Fruit fly (Drosophila melanogaster) whole organism, wandering third instar larva: Measurements from ENCODE around the gene CG1324.

ENCODE experiments used
- Abd-B ChIP-seq: fragments of >200 bp; optimal IDR thresholded peaks from 2 replicates; lab custom pipeline; 2017; ENCODE audit warnings: missing biosample characterization, missing genetic modification characterization
- CG32264 ChIP-seq: fragments of 200-800 bp; sonication (Bioruptor generic); optimal IDR thresholded peaks from 2 replicates; lab custom pipeline; 2016; ENCODE audit warnings: missing biosample characterization, missing genetic modification characterization
- CrebA ChIP-seq: fragments of 200-800 bp; sonication (Bioruptor generic); optimal IDR thresholded peaks from 2 replicates; lab custom pipeline; 2016; ENCODE audit warnings: missing biosample characterization, mild to moderate bottlenecking, missing genetic modification characterization, borderline replicate concordance
- Dfd ChIP-seq: fragments of >200 bp; optimal IDR thresholded peaks from 2 replicates; lab custom pipeline; 2017; ENCODE audit warnings: missing biosample characterization, missing genetic modification characterization
- Dif ChIP-seq: fragments of 200-275, 200-300 bp; sonication (Bioruptor generic); optimal IDR thresholded peaks from 2 replicates; lab custom pipeline; 2018; ENCODE audit warnings: missing biosample characterization, missing genetic modification characterization; ENCODE audit not compliant: partially characterized antibody
- GATAd ChIP-seq: sonication (Bioruptor generic); optimal IDR thresholded peaks from 2 replicates; lab custom pipeline; 2016; ENCODE audit warnings: missing biosample characterization, missing genetic modification characterization
- HLH106 ChIP-seq: fragments of 200-800 bp; optimal IDR thresholded peaks from 3 replicates; lab custom pipeline; 2019; ENCODE audit warnings: missing biosample characterization, mild to moderate bottlenecking, missing genetic modification characterization, moderate library complexity
- Hnf4 ChIP-seq: fragments of 200-800 bp; sonication (Bioruptor generic); optimal IDR thresholded peaks from 2 replicates; lab custom pipeline; 2016; ENCODE audit warnings: missing biosample characterization, mild to moderate bottlenecking, missing genetic modification characterization
- Hr78 ChIP-seq: fragments of >200 bp; optimal IDR thresholded peaks from 2 replicates; lab custom pipeline; 2017; ENCODE audit warnings: missing biosample characterization, missing genetic modification characterization
- Hr83 ChIP-seq: fragments of 200-300 bp; sonication (Bioruptor generic); optimal IDR thresholded peaks from 2 replicates; lab custom pipeline; 2016; ENCODE audit warnings: missing biosample characterization, mild to moderate bottlenecking, missing genetic modification characterization, moderate library complexity; ENCODE audit not compliant: poor library complexity, severe bottlenecking
- Jra ChIP-seq: sonication (Bioruptor generic); optimal IDR thresholded peaks from 2 replicates; lab custom pipeline; 2016; ENCODE audit warnings: missing biosample characterization, missing genetic modification characterization
- Mio ChIP-seq: sonication (Bioruptor generic); optimal IDR thresholded peaks from 2 replicates; lab custom pipeline; 2016; ENCODE audit warnings: missing biosample characterization, missing genetic modification characterization
- Myc ChIP-seq: fragments of >200 bp; optimal IDR thresholded peaks from 2 replicates; lab custom pipeline; 2017
- OdsH ChIP-seq: fragments of 200-800 bp; sonication (Bioruptor generic); optimal IDR thresholded peaks from 2 replicates; lab custom pipeline; 2016; ENCODE audit warnings: missing biosample characterization, mild to moderate bottlenecking, missing genetic modification characterization
- Rel ChIP-seq, 2 experiments: fragments of 200-800 bp; sonication (Bioruptor generic) in 1 of 2; optimal IDR thresholded peaks; 2 replicates in 1 of 2; 3 replicates in 1 of 2; lab custom pipeline; 2016 to 2019; ENCODE audit warnings: mild to moderate bottlenecking in 2 of 2, missing biosample characterization in 2 of 2, missing genetic modification characterization in 2 of 2, moderate library complexity in 1 of 2
- Sp1 ChIP-seq: fragments of 200-800 bp; sonication (Bioruptor generic); optimal IDR thresholded peaks from 3 replicates; lab custom pipeline; 2019; ENCODE audit warnings: missing biosample characterization, mild to moderate bottlenecking, missing genetic modification characterization, moderate library complexity
- Vsx2 ChIP-seq: fragments of 200-300, 225-300 bp; sonication (Bioruptor generic); optimal IDR thresholded peaks from 2 replicates; lab custom pipeline; 2018; ENCODE audit warnings: missing biosample characterization, missing genetic modification characterization; ENCODE audit not compliant: partially characterized antibody
- brk ChIP-seq: fragments of 200-800 bp; sonication (Bioruptor generic); optimal IDR thresholded peaks from 2 replicates; lab custom pipeline; 2016; ENCODE audit warnings: missing biosample characterization, mild to moderate bottlenecking, missing genetic modification characterization
- dl ChIP-seq, 2 experiments: fragments of 175-275, 200-275 bp in 1 of 2; fragments of 200-275 bp in 1 of 2; sonication (Bioruptor generic); optimal IDR thresholded peaks; lab custom pipeline; 2018; ENCODE audit warnings: mild to moderate bottlenecking in 2 of 2, missing biosample characterization in 2 of 2, missing genetic modification characterization in 2 of 2, moderate library complexity in 2 of 2; ENCODE audit not compliant: partially characterized antibody in 2 of 2, insufficient read depth in 1 of 2
- dmrt93B ChIP-seq: fragments of 200-800 bp; sonication (Bioruptor generic); optimal IDR thresholded peaks from 2 replicates; lab custom pipeline; 2018; ENCODE audit warnings: missing biosample characterization, mild to moderate bottlenecking, missing genetic modification characterization
- dsf ChIP-seq: sonication (Bioruptor generic); optimal IDR thresholded peaks from 2 replicates; lab custom pipeline; 2016; ENCODE audit warnings: missing biosample characterization, missing genetic modification characterization, borderline replicate concordance
- foxo ChIP-seq, 2 experiments: fragments of 200-800 bp; sonication (Bioruptor generic); optimal IDR thresholded peaks; 2 replicates in 1 of 2; 3 replicates in 1 of 2; lab custom pipeline; 2016 to 2017; ENCODE audit warnings: missing biosample characterization in 2 of 2, missing genetic modification characterization in 2 of 2
- fru ChIP-seq: fragments of 200-800 bp; sonication (Bioruptor generic); optimal IDR thresholded peaks from 3 replicates; lab custom pipeline; 2016; ENCODE audit warnings: missing biosample characterization, mild to moderate bottlenecking, missing genetic modification characterization
- h ChIP-seq: fragments of 200-800 bp; sonication (Bioruptor generic); optimal IDR thresholded peaks from 3 replicates; lab custom pipeline; 2016; ENCODE audit warnings: missing biosample characterization, mild to moderate bottlenecking, missing genetic modification characterization
- jim ChIP-seq: fragments of 175-275, 200-325 bp; sonication (Bioruptor generic); optimal IDR thresholded peaks from 2 replicates; lab custom pipeline; 2016; ENCODE audit warnings: missing biosample characterization, mild to moderate bottlenecking, missing genetic modification characterization
- lola ChIP-seq: fragments of >200 bp; optimal IDR thresholded peaks from 2 replicates; lab custom pipeline; 2017; ENCODE audit warnings: missing biosample characterization, missing genetic modification characterization
- pan ChIP-seq: fragments of >200 bp; optimal IDR thresholded peaks from 2 replicates; lab custom pipeline; 2017
- psq ChIP-seq: fragments of 200-800 bp; sonication (Bioruptor generic); optimal IDR thresholded peaks from 3 replicates; lab custom pipeline; 2017; ENCODE audit warnings: missing biosample characterization, mild to moderate bottlenecking, missing genetic modification characterization, moderate library complexity
- rgr ChIP-seq: fragments of 200-800 bp; sonication (Bioruptor generic); optimal IDR thresholded peaks from 3 replicates; lab custom pipeline; 2016; ENCODE audit warnings: missing biosample characterization, mild to moderate bottlenecking, missing genetic modification characterization
- sage ChIP-seq: fragments of 200-800 bp; sonication (Bioruptor generic); optimal IDR thresholded peaks from 2 replicates; lab custom pipeline; 2016; ENCODE audit warnings: missing biosample characterization, mild to moderate bottlenecking, missing genetic modification characterization
- sv ChIP-seq: fragments of 200-800 bp; sonication (Bioruptor generic); optimal IDR thresholded peaks from 3 replicates; lab custom pipeline; 2016; ENCODE audit warnings: missing biosample characterization, missing genetic modification characterization
- tai ChIP-seq: sonication (Bioruptor generic); optimal IDR thresholded peaks from 2 replicates; lab custom pipeline; 2016; ENCODE audit warnings: missing biosample characterization, missing genetic modification characterization
- usp ChIP-seq: fragments of >200 bp; optimal IDR thresholded peaks from 2 replicates; lab custom pipeline; 2017; ENCODE audit warnings: missing biosample characterization, missing genetic modification characterization
- woc ChIP-seq: sonication (Bioruptor generic); optimal IDR thresholded peaks from 2 replicates; lab custom pipeline; 2016; ENCODE audit warnings: missing biosample characterization, mild to moderate bottlenecking, missing genetic modification characterization

CG1324 gene

dm6 chrX:20717461-20717860 lies 18.3 kb downstream of the CG1324 start:
- TF ChIP-seq fru (GFP tag; lab: Kevin White, UChicago) = no peak
- no peak for TF ChIP-seq Myc (lab: Kevin White, UChicago)
- TF ChIP-seq jim (GFP tag; lab: Kevin White, UChicago) = no peak
- no peak for TF ChIP-seq GATAd (GFP tag; lab: Kevin White, UChicago)
- TF ChIP-seq usp (GFP tag; lab: Kevin White, UChicago) = no peak
- TF ChIP-seq Rel (GFP tag; optimal IDR thresholded peaks at IDR 0.05; lab: Kevin White, UChicago) = no peak
- TF ChIP-seq Rel (tag; optimal IDR thresholded peaks at IDR 0.05; lab: Kevin White, UChicago) = no peak
- no peak for TF ChIP-seq h
- no peak for TF ChIP-seq dsf
- no peak for TF ChIP-seq tai (GFP tag; lab: Kevin White, UChicago)
- TF ChIP-seq Mio (GFP tag; lab: Kevin White, UChicago) = no peak
- no peak for TF ChIP-seq rgr (GFP tag; lab: Kevin White, UChicago)
- no peak for TF ChIP-seq Hr78 (GFP tag; lab: Kevin White, UChicago)
- no peak for TF ChIP-seq Vsx2 (GFP tag; lab: Kevin White, UChicago)
- TF ChIP-seq pan (lab: Kevin White, UChicago) = no peak
- no peak for TF ChIP-seq HLH106 (tag; lab: Kevin White, UChicago)
- TF ChIP-seq, all 38 proteins: peak for 0

- no peak for TF ChIP-seq sv
- no peak for TF ChIP-seq dsf
- TF ChIP-seq usp (GFP tag; lab: Kevin White, UChicago) = no peak
- no peak for TF ChIP-seq psq
- no peak for TF ChIP-seq Rel (GFP tag; optimal IDR thresholded peaks at IDR 0.05; lab: Kevin White, UChicago)
- TF ChIP-seq Rel (tag; optimal IDR thresholded peaks at IDR 0.05; lab: Kevin White, UChicago) = no peak
- no peak for TF ChIP-seq Myc (lab: Kevin White, UChicago)
- no peak for TF ChIP-seq jim (GFP tag; lab: Kevin White, UChicago)
- TF ChIP-seq woc (GFP tag; lab: Kevin White, UChicago) = no peak
- no peak for TF ChIP-seq Sp1 (GFP tag; lab: Kevin White, UChicago)
These were observed 22.4 kb downstream of the CG1324 start for dm6 chrX:20713317-20713716.

dm6 chrX:20709682-20710081 lies 26.1 kb downstream of the CG1324 start:
- TF ChIP-seq Rel (GFP tag; optimal IDR thresholded peaks at IDR 0.05; lab: Kevin White, UChicago) = no peak
- TF ChIP-seq Rel (tag; optimal IDR thresholded peaks at IDR 0.05; lab: Kevin White, UChicago) = no peak
- TF ChIP-seq lola (GFP tag; lab: Kevin White, UChicago) = no peak
- no peak for TF ChIP-seq tai (GFP tag; lab: Kevin White, UChicago)
- no peak for TF ChIP-seq sage (GFP tag; lab: Kevin White, UChicago)
- TF ChIP-seq OdsH (GFP tag; lab: Kevin White, UChicago) = no peak
- no peak for TF ChIP-seq Hr83 (GFP tag; lab: Kevin White, UChicago)

dm6 chrX:20704337-20704736 lies 31.4 kb downstream of the CG1324 start:
- no peak for TF ChIP-seq Mio (GFP tag; lab: Kevin White, UChicago)
- TF ChIP-seq Dfd = peak; percentile 66

dm6 chrX:20702904-20703303 lies 32.9 kb downstream of the CG1324 start:
- TF ChIP-seq Myc (lab: Kevin White, UChicago) (no peak), Hr78 (GFP tag; lab: Kevin White, UChicago) (no peak)
- TF ChIP-seq, all 38 proteins: peak for 0

- no peak for TF ChIP-seq foxo (GFP tag; optimal IDR thresholded peaks at IDR 0.05; lab: Kevin White, UChicago)
- TF ChIP-seq brk (GFP tag; lab: Kevin White, UChicago) = no peak
These were observed 41.8 kb downstream of the CG1324 start for dm6 chrX:20693814-20694452.

dm6 chrX:20691213-20691612 lies 44.5 kb downstream of the CG1324 start:
- TF ChIP-seq CrebA (GFP tag; lab: Kevin White, UChicago) (no peak), usp (GFP tag; lab: Kevin White, UChicago) (no peak), Jra (GFP tag; lab: Kevin White, UChicago) (no peak), Dfd (no peak), dmrt93B (GFP tag; lab: Kevin White, UChicago) (no peak), Dif (GFP tag; lab: Kevin White, UChicago) (no peak), brk (GFP tag; lab: Kevin White, UChicago) (no peak), foxo (GFP tag; optimal IDR thresholded peaks at IDR 0.05; lab: Kevin White, UChicago) (no peak), Hnf4 (GFP tag; lab: Kevin White, UChicago) (no peak), HLH106 (tag; lab: Kevin White, UChicago) (no peak), fru (GFP tag; lab: Kevin White, UChicago) (no peak), Abd-B (GFP tag; lab: Kevin White, UChicago) (no peak), dl (GFP tag; optimal IDR thresholded peaks at IDR 0.05; lab: Kevin White, UChicago; ENCODE audit: insufficient read depth in 1 of 2, partially characterized antibody in 2 of 2) (no peak), CG32264 (GFP tag; lab: Kevin White, UChicago) (no peak), Sp1 (GFP tag; lab: Kevin White, UChicago) (no peak), woc (GFP tag; lab: Kevin White, UChicago) (no peak), Hr78 (GFP tag; lab: Kevin White, UChicago) (no peak), h (no peak)
